Worm (Caenorhabditis elegans): ENCODE data around the gene C34C6.9.

ce11 chrII:8683933-8684332 is 1.8 kb upstream of the C34C6.9 start:
- TF ChIP-seq cog-1 (tag; optimal IDR thresholded peaks at IDR 0.05): no peak
- no peak for TF ChIP-seq flt-1 (GFP tag; IDR thresholded peaks at IDR 0.05)
- TF ChIP-seq T22C8.4 (GFP tag; IDR thresholded peaks at IDR 0.05): no peak
- TF ChIP-seq med-1 (GFP tag; optimal IDR thresholded peaks at IDR 0.05; ENCODE audit: insufficient read depth): no peak
- no peak for TF ChIP-seq tab-1 (GFP tag; IDR thresholded peaks at IDR 0.05)
- TF ChIP-seq ztf-29 (GFP tag; IDR thresholded peaks at IDR 0.05): no peak
- TF ChIP-seq ref-1 (GFP tag; conservative IDR thresholded peaks at IDR 0.05): no peak
